Fruit fly (Drosophila melanogaster) whole organism, embryonic: Measurements from ENCODE around the gene Gr64b.

Source experiments
- Abd-B ChIP-seq: fragments of 200-800 bp; sonication (Bioruptor generic); optimal IDR thresholded peaks from 2 replicates; lab custom pipeline; 2018; ENCODE audit warnings: missing biosample characterization, mild to moderate bottlenecking, missing genetic modification characterization, moderate library complexity
- CG10462 ChIP-seq: fragments of 200-800 bp; sonication (Bioruptor generic); optimal IDR thresholded peaks from 2 replicates; lab custom pipeline; 2016; ENCODE audit warnings: missing biosample characterization, missing genetic modification characterization
- CG11504 ChIP-seq: fragments of 200-800 bp; sonication (Bioruptor generic); optimal IDR thresholded peaks from 3 replicates; lab custom pipeline; 2019; ENCODE audit warnings: missing biosample characterization, mild to moderate bottlenecking, missing genetic modification characterization, moderate library complexity
- CG11560 ChIP-seq: fragments of 200-800 bp; sonication (Bioruptor generic); IDR thresholded peaks from 3 replicates; pipeline ENCODE4 v1.3.6; 2022; ENCODE audit warnings: missing biosample characterization, missing genetic modification characterization
- CG11695 ChIP-seq: fragments of 200-800 bp; sonication (Bioruptor generic); IDR thresholded peaks from 3 replicates; pipeline ENCODE4 v1.3.6; 2022; ENCODE audit warnings: missing biosample characterization, missing genetic modification characterization
- CG11723 ChIP-seq: fragments of 200-800 bp; sonication (Bioruptor generic); optimal IDR thresholded peaks from 2 replicates; lab custom pipeline; 2017; ENCODE audit warnings: missing biosample characterization, mild to moderate bottlenecking, missing genetic modification characterization
- CG12391 ChIP-seq: fragments of 200-800 bp; sonication (Bioruptor generic); optimal IDR thresholded peaks from 3 replicates; lab custom pipeline; 2018; ENCODE audit warnings: missing biosample characterization, mild to moderate bottlenecking, missing genetic modification characterization, moderate library complexity
- CG12659 ChIP-seq: fragments of 200-800 bp; sonication (Bioruptor generic); optimal IDR thresholded peaks from 3 replicates; lab custom pipeline; 2017; ENCODE audit warnings: mild to moderate bottlenecking, missing biosample characterization, missing genetic modification reagents, missing genetic modification characterization
- CG13123 ChIP-seq: fragments of 200-800 bp; sonication (Bioruptor generic); optimal IDR thresholded peaks from 2 replicates; lab custom pipeline; 2016; ENCODE audit warnings: missing biosample characterization, missing genetic modification characterization
- CG13287 ChIP-seq: fragments of 200-800 bp; sonication (Bioruptor generic); IDR thresholded peaks from 2 replicates; pipeline ENCODE4 v1.3.6; 2022; ENCODE audit warnings: missing biosample characterization, missing genetic modification characterization; ENCODE audit not compliant: partially characterized antibody
- CG14860 ChIP-seq: fragments of 200-800 bp; sonication (Bioruptor generic); IDR thresholded peaks from 3 replicates; pipeline ENCODE4 v1.3.6; 2022; ENCODE audit warnings: missing biosample characterization, missing genetic modification characterization; ENCODE audit not compliant: partially characterized antibody
- CG15011 ChIP-seq: fragments of 200-800 bp; sonication (Bioruptor generic); optimal IDR thresholded peaks from 3 replicates; lab custom pipeline; 2018; ENCODE audit warnings: missing biosample characterization, mild to moderate bottlenecking, missing genetic modification characterization
- CG17361 ChIP-seq: fragments of 200-800 bp; sonication (Bioruptor generic); IDR thresholded peaks from 3 replicates; pipeline ENCODE4 v1.3.6; 2022; ENCODE audit warnings: missing biosample characterization, missing genetic modification characterization
- CG18011 ChIP-seq: fragments of 200-800 bp; sonication (Bioruptor generic); optimal IDR thresholded peaks from 2 replicates; lab custom pipeline; 2017; ENCODE audit warnings: missing biosample characterization, missing genetic modification characterization, mild to moderate bottlenecking, moderate library complexity, missing genotype
- CG34224 ChIP-seq: fragments of 200-800 bp; sonication (Bioruptor generic); IDR thresholded peaks from 3 replicates; pipeline ENCODE4 v1.3.6; 2022; ENCODE audit warnings: missing biosample characterization, missing genetic modification characterization; ENCODE audit not compliant: partially characterized antibody
- CG3838 ChIP-seq: fragments of 200-800 bp; sonication (Bioruptor generic); optimal IDR thresholded peaks from 3 replicates; lab custom pipeline; 2016; ENCODE audit warnings: missing biosample characterization, missing genetic modification characterization
- CG7357 ChIP-seq: fragments of 200-800 bp; sonication (Bioruptor generic); IDR thresholded peaks from 3 replicates; pipeline ENCODE4 v1.3.6; 2022; ENCODE audit warnings: missing biosample characterization, missing genetic modification characterization
- CG9797 ChIP-seq: fragments of 200-800 bp; sonication (Bioruptor generic); optimal IDR thresholded peaks from 3 replicates; lab custom pipeline; 2018; ENCODE audit warnings: missing biosample characterization, mild to moderate bottlenecking, missing genetic modification characterization
- CG9817 ChIP-seq: fragments of 200-800 bp; sonication (Bioruptor generic); optimal IDR thresholded peaks from 2 replicates; lab custom pipeline; 2018; ENCODE audit warnings: missing biosample characterization, mild to moderate bottlenecking, missing genetic modification characterization, moderate library complexity
- CHES-1-like ChIP-seq: fragments of 200-800 bp; sonication (Bioruptor generic); optimal IDR thresholded peaks from 2 replicates; lab custom pipeline; 2016; ENCODE audit warnings: missing biosample characterization, missing genetic modification characterization
- Hmx ChIP-seq: fragments of 200-800 bp; sonication (Bioruptor generic); optimal IDR thresholded peaks from 2 replicates; lab custom pipeline; 2016; ENCODE audit warnings: missing biosample characterization, missing genetic modification characterization
- Hr3 ChIP-seq: fragments of 200-800 bp; sonication (Bioruptor generic); optimal IDR thresholded peaks from 3 replicates; lab custom pipeline; 2016; ENCODE audit warnings: missing biosample characterization, missing genetic modification characterization
- Hr39 ChIP-seq: fragments of >200 bp; optimal IDR thresholded peaks from 2 replicates; lab custom pipeline; 2017
- Mad ChIP-seq: fragments of 200-800 bp; sonication (Bioruptor generic); optimal IDR thresholded peaks from 2 replicates; lab custom pipeline; 2016; ENCODE audit warnings: missing biosample characterization, missing genetic modification characterization
- Max ChIP-seq: fragments of 200-800 bp; sonication (Bioruptor generic); optimal IDR thresholded peaks from 2 replicates; lab custom pipeline; 2016; ENCODE audit warnings: missing biosample characterization, mild to moderate bottlenecking, missing genetic modification characterization
- Myb ChIP-seq: fragments of 200-800 bp; sonication (Bioruptor generic); optimal IDR thresholded peaks from 2 replicates; lab custom pipeline; 2016; ENCODE audit warnings: missing biosample characterization, missing genetic modification characterization
- NFAT ChIP-seq: fragments of 200-800 bp; sonication (Bioruptor generic); IDR thresholded peaks from 2 replicates; pipeline ENCODE4 v1.3.6; 2022; ENCODE audit warnings: missing biosample characterization, missing genetic modification characterization
- Pdp1 ChIP-seq, 2 experiments: fragments of 200-800 bp; sonication (Bioruptor generic); optimal IDR thresholded peaks; 3 replicates each; lab custom pipeline; 2016; ENCODE audit warnings: missing biosample characterization in 2 of 2, missing genetic modification characterization in 2 of 2, mild to moderate bottlenecking in 1 of 2, moderate library complexity in 1 of 2
- Spps ChIP-seq: fragments of 200-800 bp; sonication (Bioruptor generic); optimal IDR thresholded peaks from 2 replicates; lab custom pipeline; 2018; ENCODE audit warnings: missing biosample characterization, mild to moderate bottlenecking, missing genetic modification characterization
- ara ChIP-seq: fragments of 200-800 bp; sonication (Bioruptor generic); IDR thresholded peaks from 2 replicates; pipeline ENCODE4 v1.3.6; 2022; ENCODE audit warnings: missing biosample characterization, missing genetic modification characterization
- az2 ChIP-seq: fragments of 200-800 bp; sonication (Bioruptor generic); optimal IDR thresholded peaks from 3 replicates; lab custom pipeline; 2016; ENCODE audit warnings: missing biosample characterization, missing genetic modification characterization
- cg ChIP-seq: fragments of 200-800 bp; sonication (Bioruptor generic); optimal IDR thresholded peaks from 3 replicates; lab custom pipeline; 2019; ENCODE audit warnings: missing biosample characterization, mild to moderate bottlenecking, missing genetic modification characterization, moderate library complexity
- chif ChIP-seq, 2 experiments: fragments of 200-800 bp; sonication (Bioruptor generic); optimal IDR thresholded peaks; 3 replicates each; lab custom pipeline; 2016; ENCODE audit warnings: missing biosample characterization in 2 of 2, missing genetic modification characterization in 2 of 2
- fu2 ChIP-seq: fragments of 200-800 bp; sonication (Bioruptor generic); optimal IDR thresholded peaks from 2 replicates; lab custom pipeline; 2016; ENCODE audit warnings: missing biosample characterization, missing genetic modification characterization
- gfzf ChIP-seq: fragments of 200-800 bp; sonication (Bioruptor generic); optimal IDR thresholded peaks from 2 replicates; lab custom pipeline; 2016; ENCODE audit warnings: missing biosample characterization, mild to moderate bottlenecking, missing genetic modification characterization, moderate library complexity
- insv ChIP-seq, 2 experiments: fragments of 200-800 bp; sonication (Bioruptor generic); optimal IDR thresholded peaks; 3 replicates each; lab custom pipeline; 2016 to 2018; ENCODE audit warnings: missing biosample characterization in 2 of 2, missing genetic modification characterization in 2 of 2
- kay ChIP-seq: fragments of 200-800 bp; sonication (Bioruptor generic); optimal IDR thresholded peaks from 2 replicates; lab custom pipeline; 2016; ENCODE audit warnings: missing biosample characterization, missing genetic modification characterization
- lilli ChIP-seq: fragments of 200-800 bp; sonication (Bioruptor generic); optimal IDR thresholded peaks from 3 replicates; lab custom pipeline; 2016; ENCODE audit warnings: missing biosample characterization, missing genetic modification characterization
- lola ChIP-seq, 3 experiments: fragments of >200 bp in 2 of 3; fragments of 200-800 bp in 1 of 3; sonication (Bioruptor generic) in 1 of 3; optimal IDR thresholded peaks; 2 replicates each; lab custom pipeline; 2017 to 2019; ENCODE audit warnings: missing biosample characterization in 3 of 3, missing genetic modification characterization in 3 of 3, mild to moderate bottlenecking in 1 of 3, moderate library complexity in 1 of 3
- nau ChIP-seq: fragments of 200-800 bp; sonication (Bioruptor generic); optimal IDR thresholded peaks from 3 replicates; lab custom pipeline; 2017; ENCODE audit warnings: missing biosample characterization, mild to moderate bottlenecking, missing genetic modification characterization, missing genetic modification reagents
- onecut ChIP-seq: fragments of 200-800 bp; sonication (Bioruptor generic); IDR thresholded peaks from 2 replicates; pipeline ENCODE4 v1.3.6; 2022; ENCODE audit warnings: missing biosample characterization, missing genetic modification characterization
- peb ChIP-seq: fragments of 200-800 bp; sonication (Bioruptor generic); IDR thresholded peaks from 2 replicates; pipeline ENCODE4 v1.3.6; 2022; ENCODE audit warnings: missing biosample characterization, missing genetic modification characterization
- sisA ChIP-seq: fragments of 200-800 bp; sonication (Bioruptor generic); IDR thresholded peaks from 2 replicates; pipeline ENCODE4 v1.3.6; 2022; ENCODE audit warnings: missing biosample characterization, missing genetic modification characterization
- sqz ChIP-seq: fragments of 200-800 bp; sonication (Bioruptor generic); optimal IDR thresholded peaks from 3 replicates; lab custom pipeline; 2018; ENCODE audit warnings: missing biosample characterization, mild to moderate bottlenecking, missing genetic modification characterization
- sr ChIP-seq: fragments of 200-800 bp; sonication (Bioruptor generic); IDR thresholded peaks from 3 replicates; pipeline ENCODE4 v1.3.6; 2022; ENCODE audit warnings: missing biosample characterization, missing genetic modification characterization
- tll ChIP-seq, 2 experiments: fragments of 200-800 bp in 1 of 2; fragments of >200 bp in 1 of 2; sonication (Bioruptor generic) in 1 of 2; optimal IDR thresholded peaks; 2 replicates each; lab custom pipeline; 2017 to 2019; ENCODE audit warnings: missing biosample characterization in 2 of 2, missing genetic modification characterization in 2 of 2, mild to moderate bottlenecking in 1 of 2, moderate library complexity in 1 of 2
- ttk ChIP-seq: fragments of 200-800 bp; sonication (Bioruptor generic); IDR thresholded peaks from 2 replicates; pipeline ENCODE4 v2.1.2; 2022; ENCODE audit warnings: missing biosample characterization, missing genetic modification characterization
- vfl ChIP-seq: fragments of 200-800 bp; sonication (Bioruptor generic); optimal IDR thresholded peaks from 2 replicates; lab custom pipeline; 2016; ENCODE audit warnings: missing biosample characterization, missing genetic modification characterization
- vvl ChIP-seq: fragments of 200-800 bp; sonication (Bioruptor generic); IDR thresholded peaks from 2 replicates; pipeline ENCODE4 v1.3.6; 2022; ENCODE audit warnings: missing biosample characterization, missing genetic modification characterization

The Gr64b gene

dm6 chr3L:4070221-4070995 is 42.0 kb downstream of the Gr64b start (continued):
- TF ChIP-seq CG11723 (GFP tag; lab: Kevin White, UChicago) (peak; percentile 49), CG34224 (GFP tag; lab: Robert Waterston, UW) (no peak), insv (GFP tag; optimal IDR thresholded peaks at IDR 0.05; lab: Kevin White, UChicago) (no peak), Hr39 (lab: Kevin White, UChicago) (no peak), Abd-B (GFP tag; lab: Kevin White, UChicago) (peak; percentile 89), fu2 (GFP tag; lab: Kevin White, UChicago) (peak; percentile 89), Pdp1 (GFP tag; optimal IDR thresholded peaks at IDR 0.05; lab: Kevin White, UChicago) (peak; percentile 83 to 88), CG7357 (GFP tag; lab: Robert Waterston, UW) (peak; percentile 87), sr (peak; percentile 79; the same call in 2 of the 3 replicates), tll (GFP tag; optimal IDR thresholded peaks at IDR 0.05; lab: Kevin White, UChicago) (no peak), CG13123 (GFP tag; lab: Kevin White, UChicago) (peak; percentile 69), CG11560 (peak; percentile 82), sisA (GFP tag; lab: Robert Waterston, UW) (peak; percentile 93), chif (GFP tag; optimal IDR thresholded peaks at IDR 0.05; lab: Kevin White, UChicago) (peak; percentile 90 to 91), CHES-1-like (GFP tag; lab: Kevin White, UChicago) (peak; percentile 91), Max (peak; percentile 67), CG12391 (tag; lab: Kevin White, UChicago) (peak; percentile 77), nau (GFP tag; lab: Kevin White, UChicago) (no peak), Myb (GFP tag; lab: Kevin White, UChicago) (peak; percentile 68), CG3838 (GFP tag; lab: Kevin White, UChicago) (peak; percentile 36), Spps (tag; lab: Kevin White, UChicago) (peak; percentile 45), CG9817 (peak; percentile 87), az2 (peak; percentile 85), ara (peak; percentile 88), Hr3 (GFP tag; lab: Kevin White, UChicago) (peak; percentile 77), CG13287 (GFP tag; lab: Robert Waterston, UW) (no peak), gfzf (GFP tag; lab: Kevin White, UChicago) (no peak), kay (GFP tag; lab: Kevin White, UChicago) (no peak), NFAT (peak; percentile 87), CG11504 (tag; lab: Kevin White, UChicago) (peak; percentile 86), ttk (peak; percentile 91), Hmx (GFP tag; lab: Kevin White, UChicago) (peak; percentile 27), CG18011 (peak; percentile 68), cg (no peak), lola (GFP tag; optimal IDR thresholded peaks at IDR 0.05; lab: Kevin White, UChicago) (peak in 1 of 3 experiments; percentile 25), CG10462 (peak; percentile 36), CG11695 (GFP tag; lab: Robert Waterston, UW) (peak; percentile 87), CG15011 (GFP tag; lab: Kevin White, UChicago) (peak; percentile 73), vvl (peak; percentile 96), vfl (GFP tag; lab: Kevin White, UChicago) (peak; percentile 58), peb (GFP tag; lab: Robert Waterston, UW) (peak; percentile 87), CG17361 (GFP tag; lab: Robert Waterston, UW) (peak; percentile 75), onecut (GFP tag; lab: Robert Waterston, UW) (peak; percentile 75), Mad (GFP tag; lab: Kevin White, UChicago) (peak; percentile 81), CG14860 (no peak), CG9797 (no peak), lilli (GFP tag; lab: Kevin White, UChicago) (peak; percentile 93), sqz (GFP tag; lab: Kevin White, UChicago) (peak; percentile 9), CG12659 (GFP tag; lab: Kevin White, UChicago) (peak; percentile 87)
